Worm (Caenorhabditis elegans) whole organism, L1 larva: ENCODE data around the gene C47E8.4.

Source experiments
- C04F5.9 ChIP-seq: sonication (generic microtip); optimal IDR thresholded peaks from 2 replicates; lab custom pipeline; 2016; ENCODE audit warnings: missing genetic modification characterization, missing compliant biosample characterization
- C34B4.2 ChIP-seq: sonication (generic microtip); optimal IDR thresholded peaks from 2 replicates; lab custom pipeline; 2017; ENCODE audit warnings: mild to moderate bottlenecking, missing genetic modification characterization, missing compliant biosample characterization
- F16B12.6 ChIP-seq: fragments of 150-350 bp; optimal IDR thresholded peaks from 2 replicates; lab custom pipeline; 2014; ENCODE audit warnings: missing biosample characterization, missing genetic modification characterization
- Y116A8C.19 ChIP-seq: sonication (generic microtip); optimal IDR thresholded peaks from 2 replicates; lab custom pipeline; 2016; ENCODE audit warnings: missing compliant biosample characterization, missing genetic modification characterization, borderline replicate concordance
- aha-1 ChIP-seq: fragments of 150-350 bp; optimal IDR thresholded peaks from 2 replicates; lab custom pipeline; 2014; ENCODE audit warnings: missing biosample characterization, missing genetic modification characterization
- aly-2 ChIP-seq: fragments of 150-350 bp; optimal IDR thresholded peaks from 2 replicates; lab custom pipeline; 2014; ENCODE audit warnings: missing biosample characterization, missing genetic modification characterization
- blmp-1 ChIP-seq: fragments of 150-350 bp; optimal IDR thresholded peaks from 2 replicates; lab custom pipeline; 2014; ENCODE audit warnings: missing biosample characterization, missing genetic modification characterization
- ceh-63 ChIP-seq: fragments of 200-800 bp; sonication (Bioruptor generic); optimal IDR thresholded peaks from 2 replicates; lab custom pipeline; 2018; ENCODE audit warnings: mild to moderate bottlenecking, missing genetic modification characterization, missing compliant biosample characterization
- ceh-88 ChIP-seq: fragments of 200-800 bp; sonication (Bioruptor generic); IDR thresholded peaks from 2 replicates; pipeline ENCODE4 v1.3.6; 2022; ENCODE audit warnings: missing genetic modification characterization, missing compliant biosample characterization
- ceh-90 ChIP-seq: sonication (generic microtip); optimal IDR thresholded peaks from 2 replicates; lab custom pipeline; 2016; ENCODE audit warnings: missing genetic modification characterization, missing compliant biosample characterization
- ces-1 ChIP-seq: fragments of 150-350 bp; optimal IDR thresholded peaks from 2 replicates; lab custom pipeline; 2014; ENCODE audit warnings: missing biosample characterization, missing genetic modification reagents, missing genetic modification characterization
- efl-3 ChIP-seq: fragments of 200-800 bp; sonication (Bioruptor generic); optimal IDR thresholded peaks from 2 replicates; lab custom pipeline; 2018; ENCODE audit warnings: mild to moderate bottlenecking, missing genetic modification characterization, missing compliant biosample characterization
- egl-13 ChIP-seq: sonication (generic microtip); optimal IDR thresholded peaks from 2 replicates; lab custom pipeline; 2016; ENCODE audit warnings: missing genotype, missing genetic modification reagents, missing genetic modification characterization, missing compliant biosample characterization
- egl-27 ChIP-seq, 2 experiments: fragments of 150-350 bp in 1 of 2; sonication (generic microtip); optimal IDR thresholded peaks; 3 replicates each; lab custom pipeline; 2017 to 2018; ENCODE audit warnings: missing biosample characterization in 2 of 2, missing genetic modification characterization in 2 of 2, missing genetic modification reagents in 2 of 2
- elt-2 ChIP-seq: sonication (generic microtip); optimal IDR thresholded peaks from 2 replicates; lab custom pipeline; 2016; ENCODE audit warnings: missing genetic modification characterization, mild to moderate bottlenecking, inconsistent platforms, missing compliant biosample characterization, missing genetic modification reagents
- elt-3 ChIP-seq, 6 experiments: fragments of 150-350 bp in 1 of 6; sonication (generic microtip); optimal IDR thresholded peaks; 2 replicates each; lab custom pipeline; 2017 to 2018; ENCODE audit warnings: missing biosample characterization in 6 of 6, missing genetic modification characterization in 6 of 6, inconsistent platforms in 1 of 6
- ets-5 ChIP-seq: fragments of 200-800 bp; sonication (Bioruptor generic); IDR thresholded peaks from 2 replicates; pipeline ENCODE4 v1.3.6; 2022; ENCODE audit warnings: missing genetic modification characterization, missing compliant biosample characterization
- fkh-10 ChIP-seq: sonication (generic microtip); optimal IDR thresholded peaks from 2 replicates; lab custom pipeline; 2017; ENCODE audit warnings: missing biosample characterization, missing genetic modification reagents, missing genetic modification characterization
- fkh-4 ChIP-seq: sonication (generic microtip); optimal IDR thresholded peaks from 2 replicates; lab custom pipeline; 2016; ENCODE audit warnings: missing compliant biosample characterization, missing genetic modification characterization, borderline replicate concordance
- fos-1 ChIP-seq: fragments of 150-350 bp; optimal IDR thresholded peaks from 2 replicates; lab custom pipeline; 2014; ENCODE audit warnings: missing biosample characterization, missing genetic modification characterization
- grh-1 ChIP-seq: fragments of 200-800 bp; sonication (Bioruptor generic); IDR thresholded peaks from 2 replicates; pipeline ENCODE4 v1.3.6; 2022; ENCODE audit warnings: missing genetic modification reagents, missing genetic modification characterization, missing compliant biosample characterization
- irx-1 ChIP-seq: sonication (generic microtip); optimal IDR thresholded peaks from 2 replicates; lab custom pipeline; 2016; ENCODE audit warnings: missing genetic modification characterization, missing compliant biosample characterization
- jun-1 ChIP-seq: fragments of 150-350 bp; optimal IDR thresholded peaks from 2 replicates; lab custom pipeline; 2014; ENCODE audit warnings: missing biosample characterization, missing genetic modification reagents, missing genetic modification characterization
- lin-14 ChIP-seq: fragments of 200-800 bp; sonication (Bioruptor generic); optimal IDR thresholded peaks from 2 replicates; lab custom pipeline; 2018; ENCODE audit warnings: mild to moderate bottlenecking, missing genetic modification characterization, moderate library complexity, missing compliant biosample characterization
- lin-35 ChIP-seq, 2 experiments: fragments of 150-350 bp; optimal IDR thresholded peaks; 2 replicates each; lab custom pipeline; 2014; ENCODE audit warnings: missing biosample characterization in 2 of 2, missing genetic modification characterization in 2 of 2, missing genetic modification reagents in 2 of 2
- lir-3 ChIP-seq: sonication (generic microtip); optimal IDR thresholded peaks from 2 replicates; lab custom pipeline; 2016; ENCODE audit warnings: mild to moderate bottlenecking, missing genetic modification characterization, moderate library complexity, missing compliant biosample characterization; ENCODE audit not compliant: poor library complexity
- lsy-2 ChIP-seq, 2 experiments: fragments of 150-350 bp; optimal IDR thresholded peaks; 2 replicates each; lab custom pipeline; 2014; ENCODE audit warnings: missing biosample characterization in 2 of 2, missing genetic modification characterization in 2 of 2
- mdl-1 ChIP-seq, 2 experiments: fragments of 150-350 bp; optimal IDR thresholded peaks; 2 replicates each; lab custom pipeline; 2014 to 2017; ENCODE audit warnings: missing biosample characterization in 2 of 2, missing genetic modification characterization in 2 of 2, inconsistent platforms in 1 of 2
- mep-1 ChIP-seq: fragments of 150-350 bp; optimal IDR thresholded peaks from 2 replicates; lab custom pipeline; 2014; ENCODE audit warnings: missing biosample characterization, missing genetic modification characterization
- nhr-20 ChIP-seq: sonication (generic microtip); optimal IDR thresholded peaks from 2 replicates; lab custom pipeline; 2016; ENCODE audit warnings: mild to moderate bottlenecking, missing genetic modification characterization, missing compliant biosample characterization
- nhr-28 ChIP-seq: fragments of 150-350 bp; optimal IDR thresholded peaks from 2 replicates; lab custom pipeline; 2014; ENCODE audit warnings: missing biosample characterization, missing genetic modification characterization
- nhr-47 ChIP-seq: sonication (generic microtip); optimal IDR thresholded peaks from 2 replicates; lab custom pipeline; 2016; ENCODE audit warnings: mild to moderate bottlenecking, missing genetic modification characterization, moderate library complexity, missing compliant biosample characterization
- nhr-77 ChIP-seq: fragments of 150-350 bp; optimal IDR thresholded peaks from 2 replicates; lab custom pipeline; 2014; ENCODE audit warnings: missing biosample characterization, missing genetic modification characterization
- nhr-90 ChIP-seq: sonication (generic microtip); optimal IDR thresholded peaks from 2 replicates; lab custom pipeline; 2016; ENCODE audit warnings: mild to moderate bottlenecking, missing genetic modification characterization, missing compliant biosample characterization; ENCODE audit not compliant: poor library complexity
- pag-3 ChIP-seq: sonication (generic microtip); optimal IDR thresholded peaks from 2 replicates; lab custom pipeline; 2017; ENCODE audit warnings: missing genetic modification characterization, mild to moderate bottlenecking, missing compliant biosample characterization, antibody characterized with exemption, borderline replicate concordance; ENCODE audit not compliant: insufficient read depth
- rnt-1 ChIP-seq: sonication (generic microtip); optimal IDR thresholded peaks from 2 replicates; lab custom pipeline; 2016; ENCODE audit warnings: mild to moderate bottlenecking, missing genetic modification characterization, moderate library complexity, missing compliant biosample characterization
- snu-23 ChIP-seq: sonication (generic microtip); optimal IDR thresholded peaks from 2 replicates; lab custom pipeline; 2016; ENCODE audit warnings: missing genetic modification characterization, missing compliant biosample characterization
- sox-4 ChIP-seq: sonication (generic microtip); optimal IDR thresholded peaks from 2 replicates; lab custom pipeline; 2016; ENCODE audit warnings: missing genetic modification characterization, missing compliant biosample characterization
- sup-37 ChIP-seq: fragments of 200-800 bp; sonication (Bioruptor generic); optimal IDR thresholded peaks from 2 replicates; lab custom pipeline; 2018; ENCODE audit warnings: mild to moderate bottlenecking, missing genetic modification characterization, missing compliant biosample characterization
- swsn-7 ChIP-seq: sonication (generic microtip); optimal IDR thresholded peaks from 2 replicates; lab custom pipeline; 2016; ENCODE audit warnings: missing genetic modification characterization, missing compliant biosample characterization
- tbx-2 ChIP-seq: sonication (generic microtip); optimal IDR thresholded peaks from 2 replicates; lab custom pipeline; 2016; ENCODE audit warnings: missing genetic modification characterization, missing compliant biosample characterization
- unc-30 ChIP-seq: sonication (generic microtip); optimal IDR thresholded peaks from 2 replicates; lab custom pipeline; 2017; ENCODE audit warnings: missing biosample characterization, missing genetic modification characterization
- unc-62 ChIP-seq: fragments of 150-350 bp; optimal IDR thresholded peaks from 2 replicates; lab custom pipeline; 2014; ENCODE audit warnings: missing biosample characterization, missing genetic modification reagents, missing genetic modification characterization
- vab-15 ChIP-seq: sonication (generic microtip); optimal IDR thresholded peaks from 2 replicates; lab custom pipeline; 2017; ENCODE audit warnings: missing genotype, mild to moderate bottlenecking, missing genetic modification characterization, missing compliant biosample characterization
- xbp-1 ChIP-seq: sonication (generic microtip); optimal IDR thresholded peaks from 2 replicates; lab custom pipeline; 2016; ENCODE audit warnings: missing genetic modification characterization, missing compliant biosample characterization
- zag-1 ChIP-seq: fragments of 150-350 bp; optimal IDR thresholded peaks from 2 replicates; lab custom pipeline; 2014; ENCODE audit warnings: missing biosample characterization, missing genetic modification characterization
- zip-4 ChIP-seq: fragments of 200-800 bp; sonication (Bioruptor generic); optimal IDR thresholded peaks from 2 replicates; lab custom pipeline; 2018; ENCODE audit warnings: mild to moderate bottlenecking, missing genetic modification characterization, moderate library complexity, missing compliant biosample characterization
- ztf-4 ChIP-seq: fragments of 150-350 bp; optimal IDR thresholded peaks from 2 replicates; lab custom pipeline; 2014; ENCODE audit warnings: missing biosample characterization, missing genetic modification characterization

The C47E8.4 gene

DNA sequence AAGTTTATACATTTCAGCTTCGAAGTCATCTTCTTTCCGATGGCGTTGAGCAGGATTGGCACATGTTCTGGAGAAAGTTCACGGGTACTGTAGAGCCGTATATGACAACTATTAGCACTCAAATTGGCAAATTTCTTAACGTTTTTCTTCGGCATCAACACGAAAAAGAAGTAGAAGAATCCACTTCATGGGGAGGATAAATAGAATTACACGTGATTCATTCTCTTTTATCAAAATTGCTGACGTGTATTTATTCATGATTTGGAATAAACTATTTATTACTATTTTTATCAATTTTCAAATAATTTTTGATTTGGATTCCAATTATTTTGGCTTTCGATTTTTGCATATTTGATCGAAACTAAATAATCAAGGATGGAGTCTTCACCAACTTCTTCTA is 19.6 kb downstream of the C47E8.4 start, which contains the start of gene C47E8.1 (continued):
- TF ChIP-seq unc-30 (no peak), egl-27 (tag; optimal IDR thresholded peaks at IDR 0.05; lab: Kevin White, UChicago) (no peak), snu-23 (GFP tag; lab: Kevin White, UChicago) (no peak), fkh-4 (tag; lab: Kevin White, UChicago) (no peak)

DNA sequence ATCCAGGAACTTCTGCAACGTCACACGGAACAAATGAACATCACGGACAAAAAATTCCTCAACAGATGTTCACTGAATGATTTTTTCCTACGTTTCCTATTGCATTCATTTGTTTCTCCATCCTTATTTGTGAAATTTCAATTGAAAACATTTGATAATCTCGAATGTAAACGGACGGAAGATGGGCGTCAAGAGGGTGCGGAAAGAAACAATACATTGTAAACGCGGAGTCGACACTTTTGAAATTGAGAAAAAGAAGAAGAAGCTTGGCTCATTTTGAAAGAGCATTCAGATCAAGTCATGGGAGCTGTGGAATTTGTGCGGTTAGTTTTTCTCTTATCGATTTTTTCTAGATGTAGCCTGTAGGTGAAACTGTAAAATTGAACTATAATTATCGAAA is 22.3 kb downstream of the C47E8.4 start, which contains the start of gene C47E8.9:
Gene C47E8.9 (plus strand): TSS at position 301 of the 400 bp plus-strand sequence.
- TF ChIP-seq mdl-1 (tag; optimal IDR thresholded peaks at IDR 0.05; lab: Kevin White, UChicago) (no peak), lir-3 (no peak), pag-3 (no peak), Y116A8C.19 (no peak)

DNA sequence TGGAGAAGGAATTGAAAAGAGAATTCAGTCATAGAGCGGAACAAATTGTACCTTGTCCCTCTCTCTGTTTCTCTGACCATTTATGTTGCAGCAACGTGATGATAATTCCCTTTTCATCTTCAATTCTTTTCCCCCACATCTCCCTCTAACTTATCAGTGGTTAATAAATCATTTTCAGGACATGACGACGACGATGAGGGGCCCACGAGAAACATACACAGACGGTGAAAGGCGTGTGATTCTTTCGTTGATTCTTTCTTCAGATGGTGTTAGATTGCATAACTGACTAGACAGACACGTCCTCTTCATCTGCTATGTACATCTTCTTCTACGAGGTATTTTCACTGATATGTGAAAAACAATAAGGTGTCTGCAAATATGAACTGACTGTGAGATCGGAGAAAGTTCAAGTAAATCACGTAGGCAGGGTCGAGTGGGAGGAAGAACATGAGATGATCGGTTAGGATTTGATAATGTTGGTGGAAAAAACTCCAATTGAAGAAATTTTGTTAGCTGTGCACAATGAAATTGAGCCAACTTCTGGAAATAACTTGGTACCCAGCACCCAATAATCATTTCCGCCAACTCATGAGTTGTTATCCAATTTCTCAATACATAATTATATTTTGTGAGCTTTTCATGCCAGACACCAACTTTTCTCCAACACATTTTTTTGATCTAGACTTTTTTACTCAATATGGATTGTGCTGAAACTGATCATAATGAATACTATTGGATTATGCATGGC is 24.5 kb downstream of the C47E8.4 start, which contains the start of gene srh-17:
Gene srh-17 (plus strand): TSS at position 698 of the 748 bp plus-strand sequence.
- TF ChIP-seq lsy-2 (tag; optimal IDR thresholded peaks at IDR 0.05; lab: Kevin White, UChicago) (peak in 1 of 2 experiments; percentile 37), lin-14 (GFP tag; lab: Kevin White, UChicago) (peak; percentile 75), egl-13 (tag; lab: Kevin White, UChicago) (no peak), aha-1 (no peak), nhr-47 (tag; lab: Kevin White, UChicago) (peak; percentile 49), efl-3 (GFP tag; lab: Kevin White, UChicago) (no peak), egl-27 (tag; optimal IDR thresholded peaks at IDR 0.05; lab: Kevin White, UChicago) (no peak), ceh-88 (no peak), unc-62 (GFP tag; lab: Kevin White, UChicago) (no peak), mdl-1 (tag; optimal IDR thresholded peaks at IDR 0.05; lab: Kevin White, UChicago) (peak in 1 of 2 experiments; percentile 87), C04F5.9 (tag; lab: Kevin White, UChicago) (no peak), fos-1 (no peak), ztf-4 (no peak), nhr-28 (tag; lab: Kevin White, UChicago) (no peak), vab-15 (no peak), mep-1 (no peak), swsn-7 (tag; lab: Kevin White, UChicago) (no peak), C34B4.2 (tag; lab: Kevin White, UChicago) (no peak), elt-2 (tag; lab: Kevin White, UChicago) (no peak), zip-4 (GFP tag; lab: Kevin White, UChicago) (no peak), sox-4 (tag; lab: Kevin White, UChicago) (no peak), ceh-90 (tag; lab: Kevin White, UChicago) (no peak), elt-3 (tag; optimal IDR thresholded peaks at IDR 0.05; lab: Kevin White, UChicago) (peak in 5 of 6 experiments; percentile 21 to 95 (median 72)), nhr-77 (no peak), rnt-1 (tag; lab: Kevin White, UChicago) (no peak), grh-1 (GFP tag; lab: Robert Waterston, UW) (peak; percentile 50; the same call in 1 of the 2 replicates), fkh-10 (GFP tag; lab: Kevin White, UChicago) (no peak), sup-37 (GFP tag; lab: Kevin White, UChicago) (no peak), aly-2 (no peak), ceh-63 (GFP tag; lab: Kevin White, UChicago) (no peak), tbx-2 (tag; lab: Kevin White, UChicago) (peak; percentile 59), F16B12.6 (tag; lab: Kevin White, UChicago) (no peak), irx-1 (tag; lab: Kevin White, UChicago) (no peak), ets-5 (GFP tag; lab: Robert Waterston, UW) (no peak), zag-1 (tag; lab: Kevin White, UChicago) (no peak), blmp-1 (tag; lab: Kevin White, UChicago) (peak; percentile 91), nhr-20 (tag; lab: Kevin White, UChicago) (peak; percentile 78), xbp-1 (tag; lab: Kevin White, UChicago) (no peak), jun-1 (no peak), lin-35 (GFP tag; optimal IDR thresholded peaks at IDR 0.05; lab: Kevin White, UChicago) (peak in 1 of 2 experiments; percentile 74), nhr-90 (peak; percentile 73), ces-1 (GFP tag; lab: Kevin White, UChicago) (no peak)
